Worm (Caenorhabditis elegans): ENCODE data around the gene lgc-37.

DNA sequence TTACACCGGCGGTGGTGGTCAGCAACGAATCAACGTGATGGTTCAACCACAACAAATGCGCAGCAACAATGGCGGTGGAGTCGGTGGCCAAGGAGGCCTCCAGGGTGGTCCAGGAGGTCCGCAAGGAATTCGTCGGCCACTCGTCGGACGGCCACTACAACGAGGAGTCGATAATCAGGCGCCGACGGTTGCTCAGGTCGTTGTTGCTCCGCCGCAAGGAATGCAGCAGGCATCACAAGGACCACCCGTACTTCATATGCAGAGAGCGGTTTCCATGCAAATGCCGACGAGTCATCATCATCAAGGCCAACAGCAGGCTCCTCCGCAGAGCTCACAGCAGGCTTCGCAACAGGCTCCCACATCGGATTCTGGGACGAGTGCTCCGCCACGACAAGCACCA, 41.4 kb upstream of the lgc-37 start:
- TF ChIP-seq ama-1 (optimal IDR thresholded peaks at IDR 0.05) (no peak), unc-62 (GFP tag; optimal IDR thresholded peaks at IDR 0.05) (no peak), skn-1 (tag; optimal IDR thresholded peaks at IDR 0.05) (no peak), ztf-4 (tag; optimal IDR thresholded peaks at IDR 0.05) (no peak), lin-13 (GFP tag; optimal IDR thresholded peaks at IDR 0.05) (no peak), ceh-82 (tag; optimal IDR thresholded peaks at IDR 0.05) (no peak), F13H6.1 (tag; optimal IDR thresholded peaks at IDR 0.05) (no peak), alr-1 (tag; optimal IDR thresholded peaks at IDR 0.05) (no peak), lsy-2 (tag; optimal IDR thresholded peaks at IDR 0.05) (no peak), fos-1 (tag; optimal IDR thresholded peaks at IDR 0.05) (no peak), aly-2 (tag; optimal IDR thresholded peaks at IDR 0.05) (no peak), elt-3 (tag; optimal IDR thresholded peaks at IDR 0.05) (no peak), R02D3.7 (tag; optimal IDR thresholded peaks at IDR 0.05) (no peak), zag-1 (tag; optimal IDR thresholded peaks at IDR 0.05) (no peak)
